Fruit fly (Drosophila melanogaster): ENCODE data around the gene CG34299.
A peak's percentile ranks its signal among the peaks of the same experiment; 100 is the strongest.

CG34299 gene

dm6 chr3R:30265420-30265819, 16.0 kb downstream of the CG34299 start (continued):
- TF ChIP-seq sisA (GFP tag; IDR thresholded peaks at IDR 0.05) (peak; percentile 79), zfh2 (GFP tag; optimal IDR thresholded peaks at IDR 0.05) (no peak), CG11247 (GFP tag; IDR thresholded peaks at IDR 0.05) (peak; percentile 56), gem (tag; optimal IDR thresholded peaks at IDR 0.05) (peak; percentile 70), pb (GFP tag; optimal IDR thresholded peaks at IDR 0.05) (no peak), Camta (GFP tag; optimal IDR thresholded peaks at IDR 0.05) (peak; percentile 9), nau (GFP tag; optimal IDR thresholded peaks at IDR 0.05) (no peak), bsh (GFP tag; optimal IDR thresholded peaks at IDR 0.05) (peak; percentile 84 to 91), CG10654 (GFP tag; optimal IDR thresholded peaks at IDR 0.05) (peak; percentile 14), nmo (GFP tag; optimal IDR thresholded peaks at IDR 0.05) (peak; percentile 36), CG5953 (GFP tag; IDR thresholded peaks at IDR 0.05) (0 out of 2 replicates have a peak, but pooled peaks have one; percentile 47), ranshi (GFP tag; IDR thresholded peaks at IDR 0.05) (peak; percentile 80; the same call in 1 of the 2 replicates), CG2202 (tag; optimal IDR thresholded peaks at IDR 0.05) (peak; percentile 50), CG17359 (tag; optimal IDR thresholded peaks at IDR 0.05) (peak; percentile 60), chn (GFP tag; optimal IDR thresholded peaks at IDR 0.05) (peak; percentile 39), ase (GFP tag; IDR thresholded peaks at IDR 0.05) (peak; percentile 67; the same call in 2 of the 3 replicates), Gug (GFP tag; IDR thresholded peaks at IDR 0.05) (peak; percentile 32; the same call in 2 of the 4 replicates), TFAM (GFP tag; optimal IDR thresholded peaks at IDR 0.05) (no peak), otp (GFP tag; IDR thresholded peaks at IDR 0.05) (peak; percentile 67; the same call in 1 of the 3 replicates), CG11504 (tag; optimal IDR thresholded peaks at IDR 0.05) (peak; percentile 61), dimm (GFP tag; IDR thresholded peaks at IDR 0.05) (0 out of 2 replicates have a peak, but pooled peaks have one; percentile 20), ara (GFP tag; IDR thresholded peaks at IDR 0.05) (peak; percentile 78), prd (optimal IDR thresholded peaks at IDR 0.05) (no peak), prd (GFP tag; IDR thresholded peaks at IDR 0.05) (peak; percentile 83), CG12155 (GFP tag; optimal IDR thresholded peaks at IDR 0.05) (peak; percentile 30), grn (GFP tag; optimal IDR thresholded peaks at IDR 0.05) (no peak), HLH3B (GFP tag; IDR thresholded peaks at IDR 0.05) (peak; percentile 72), sens-2 (GFP tag; IDR thresholded peaks at IDR 0.05) (peak; percentile 58), CG17829 (tag; optimal IDR thresholded peaks at IDR 0.05) (peak; percentile 72), CG30403 (GFP tag; optimal IDR thresholded peaks at IDR 0.05) (peak; percentile 52), CG7556 (GFP tag; optimal IDR thresholded peaks at IDR 0.05) (peak; percentile 31), CG2678 (tag; optimal IDR thresholded peaks at IDR 0.05) (peak; percentile 55), tgo (GFP tag; IDR thresholded peaks at IDR 0.05) (peak; percentile 39; the same call in 1 of the 3 replicates), CG11093 (GFP tag; IDR thresholded peaks at IDR 0.05) (peak; percentile 67; the same call in 1 of the 3 replicates), eve (GFP tag; optimal IDR thresholded peaks at IDR 0.05) (peak in 1 of 2 experiments; percentile 26), CG31441 (GFP tag; IDR thresholded peaks at IDR 0.05) (peak; percentile 60), CG8359 (GFP tag; optimal IDR thresholded peaks at IDR 0.05; ENCODE audit: borderline replicate concordance) (no peak), CG4730 (GFP tag; IDR thresholded peaks at IDR 0.05) (peak; percentile 44; the same call in 1 of the 2 replicates), CG31224 (GFP tag; IDR thresholded peaks at IDR 0.05) (no peak), CG15601 (tag; optimal IDR thresholded peaks at IDR 0.05) (peak; percentile 60), CG14860 (GFP tag; IDR thresholded peaks at IDR 0.05; ENCODE audit: partially characterized antibody) (no peak), CG10267 (tag; optimal IDR thresholded peaks at IDR 0.05) (peak; percentile 19), ind (GFP tag; optimal IDR thresholded peaks at IDR 0.05) (peak; percentile 33), CG2199 (GFP tag; IDR thresholded peaks at IDR 0.05) (0 out of 3 replicates have a peak, but pooled peaks have one; percentile 45), sens (GFP tag) (peak; percentile 93), Xrp1 (GFP tag; IDR thresholded peaks at IDR 0.05) (peak; percentile 74), Optix (GFP tag; IDR thresholded peaks at IDR 0.05) (peak; percentile 71), hkb (optimal IDR thresholded peaks at IDR 0.05) (no peak), hkb (GFP tag; IDR thresholded peaks at IDR 0.05) (peak; percentile 47; the same call in 1 of the 2 replicates), dpn (GFP tag; optimal IDR thresholded peaks at IDR 0.05) (peak in 1 of 2 experiments; percentile 58), CG7357 (GFP tag; IDR thresholded peaks at IDR 0.05) (peak; percentile 44; the same call in 1 of the 3 replicates), CG10274 (GFP tag; optimal IDR thresholded peaks at IDR 0.05) (no peak)

All from whole organism, embryonic.